Fruit fly (Drosophila melanogaster) whole organism, wandering third instar larva: ENCODE data around the gene CG5863.
"Not testable (repeated sequence)": the region's sequence is repeated elsewhere in the genome, so short reads cannot be mapped to it uniquely, and the experiment has no call there.

Experiments
- Abd-B ChIP-seq: fragments of >200 bp; optimal IDR thresholded peaks from 2 replicates; lab custom pipeline; 2017; ENCODE audit warnings: missing biosample characterization, missing genetic modification characterization
- CG32264 ChIP-seq: fragments of 200-800 bp; sonication (Bioruptor generic); optimal IDR thresholded peaks from 2 replicates; lab custom pipeline; 2016; ENCODE audit warnings: missing biosample characterization, missing genetic modification characterization
- Dfd ChIP-seq: fragments of >200 bp; optimal IDR thresholded peaks from 2 replicates; lab custom pipeline; 2017; ENCODE audit warnings: missing biosample characterization, missing genetic modification characterization
- Dif ChIP-seq: fragments of 200-275, 200-300 bp; sonication (Bioruptor generic); optimal IDR thresholded peaks from 2 replicates; lab custom pipeline; 2018; ENCODE audit warnings: missing biosample characterization, missing genetic modification characterization; ENCODE audit not compliant: partially characterized antibody
- HLH106 ChIP-seq: fragments of 200-800 bp; optimal IDR thresholded peaks from 3 replicates; lab custom pipeline; 2019; ENCODE audit warnings: missing biosample characterization, mild to moderate bottlenecking, missing genetic modification characterization, moderate library complexity
- Hnf4 ChIP-seq: fragments of 200-800 bp; sonication (Bioruptor generic); optimal IDR thresholded peaks from 2 replicates; lab custom pipeline; 2016; ENCODE audit warnings: missing biosample characterization, mild to moderate bottlenecking, missing genetic modification characterization
- Hr78 ChIP-seq: fragments of >200 bp; optimal IDR thresholded peaks from 2 replicates; lab custom pipeline; 2017; ENCODE audit warnings: missing biosample characterization, missing genetic modification characterization
- Hr83 ChIP-seq: fragments of 200-300 bp; sonication (Bioruptor generic); optimal IDR thresholded peaks from 2 replicates; lab custom pipeline; 2016; ENCODE audit warnings: missing biosample characterization, mild to moderate bottlenecking, missing genetic modification characterization, moderate library complexity; ENCODE audit not compliant: poor library complexity, severe bottlenecking
- Jra ChIP-seq: sonication (Bioruptor generic); optimal IDR thresholded peaks from 2 replicates; lab custom pipeline; 2016; ENCODE audit warnings: missing biosample characterization, missing genetic modification characterization
- Myc ChIP-seq: fragments of >200 bp; optimal IDR thresholded peaks from 2 replicates; lab custom pipeline; 2017
- N ChIP-seq: fragments of >200 bp; optimal IDR thresholded peaks from 2 replicates; lab custom pipeline; 2018; ENCODE audit warnings: missing biosample characterization, missing external identifiers, missing genetic modification characterization
- OdsH ChIP-seq: fragments of 200-800 bp; sonication (Bioruptor generic); optimal IDR thresholded peaks from 2 replicates; lab custom pipeline; 2016; ENCODE audit warnings: missing biosample characterization, mild to moderate bottlenecking, missing genetic modification characterization
- Rel ChIP-seq, 2 experiments: fragments of 200-800 bp; sonication (Bioruptor generic) in 1 of 2; optimal IDR thresholded peaks; 2 replicates in 1 of 2; 3 replicates in 1 of 2; lab custom pipeline; 2016 to 2019; ENCODE audit warnings: mild to moderate bottlenecking in 2 of 2, missing biosample characterization in 2 of 2, missing genetic modification characterization in 2 of 2, moderate library complexity in 1 of 2
- Sp1 ChIP-seq: fragments of 200-800 bp; sonication (Bioruptor generic); optimal IDR thresholded peaks from 3 replicates; lab custom pipeline; 2019; ENCODE audit warnings: missing biosample characterization, mild to moderate bottlenecking, missing genetic modification characterization, moderate library complexity
- br ChIP-seq: fragments of 200-800 bp; sonication (Bioruptor generic); optimal IDR thresholded peaks from 2 replicates; lab custom pipeline; 2016; ENCODE audit warnings: missing biosample characterization, missing genetic modification characterization
- dsf ChIP-seq: sonication (Bioruptor generic); optimal IDR thresholded peaks from 2 replicates; lab custom pipeline; 2016; ENCODE audit warnings: missing biosample characterization, missing genetic modification characterization, borderline replicate concordance
- foxo ChIP-seq, 2 experiments: fragments of 200-800 bp; sonication (Bioruptor generic); optimal IDR thresholded peaks; 2 replicates in 1 of 2; 3 replicates in 1 of 2; lab custom pipeline; 2016 to 2017; ENCODE audit warnings: missing biosample characterization in 2 of 2, missing genetic modification characterization in 2 of 2
- fru ChIP-seq: fragments of 200-800 bp; sonication (Bioruptor generic); optimal IDR thresholded peaks from 3 replicates; lab custom pipeline; 2016; ENCODE audit warnings: missing biosample characterization, mild to moderate bottlenecking, missing genetic modification characterization
- jim ChIP-seq: fragments of 175-275, 200-325 bp; sonication (Bioruptor generic); optimal IDR thresholded peaks from 2 replicates; lab custom pipeline; 2016; ENCODE audit warnings: missing biosample characterization, mild to moderate bottlenecking, missing genetic modification characterization
- pan ChIP-seq: fragments of >200 bp; optimal IDR thresholded peaks from 2 replicates; lab custom pipeline; 2017
- psq ChIP-seq: fragments of 200-800 bp; sonication (Bioruptor generic); optimal IDR thresholded peaks from 3 replicates; lab custom pipeline; 2017; ENCODE audit warnings: missing biosample characterization, mild to moderate bottlenecking, missing genetic modification characterization, moderate library complexity
- rgr ChIP-seq: fragments of 200-800 bp; sonication (Bioruptor generic); optimal IDR thresholded peaks from 3 replicates; lab custom pipeline; 2016; ENCODE audit warnings: missing biosample characterization, mild to moderate bottlenecking, missing genetic modification characterization
- sage ChIP-seq: fragments of 200-800 bp; sonication (Bioruptor generic); optimal IDR thresholded peaks from 2 replicates; lab custom pipeline; 2016; ENCODE audit warnings: missing biosample characterization, mild to moderate bottlenecking, missing genetic modification characterization
- sv ChIP-seq: fragments of 200-800 bp; sonication (Bioruptor generic); optimal IDR thresholded peaks from 3 replicates; lab custom pipeline; 2016; ENCODE audit warnings: missing biosample characterization, missing genetic modification characterization

The CG5863 gene

DNA sequence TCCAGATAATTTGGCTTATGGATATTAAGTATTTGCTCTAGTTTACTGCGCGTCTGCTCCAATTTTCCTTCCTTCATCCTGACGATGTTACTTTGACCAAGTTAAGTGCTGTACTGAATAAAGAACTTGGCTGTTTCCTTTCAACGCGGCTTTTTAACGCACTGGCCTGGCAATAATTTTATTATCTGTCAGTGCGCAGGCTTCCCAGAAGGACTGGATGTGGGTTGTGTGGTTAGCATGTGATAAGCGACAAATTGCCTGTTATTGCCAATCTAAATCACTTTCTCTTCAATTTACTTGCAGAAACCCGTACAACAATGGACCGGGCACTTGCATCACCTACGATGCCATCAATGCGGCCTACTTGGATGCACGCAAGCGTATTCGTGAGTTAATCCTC lies 29.7 kb downstream of the CG5863 start, which contains the start of gene CG14331:
CG14331 (minus strand) TSS at position 101 of the 400 bp plus-strand sequence.
- TF ChIP-seq fru, result no peak
- TF ChIP-seq foxo (GFP tag; optimal IDR thresholded peaks at IDR 0.05; lab: Kevin White, UChicago), result no peak
- no peak for TF ChIP-seq sage (GFP tag; lab: Kevin White, UChicago)
- no peak for TF ChIP-seq Hnf4
- no peak for TF ChIP-seq Rel (GFP tag; optimal IDR thresholded peaks at IDR 0.05; lab: Kevin White, UChicago)
- no peak for TF ChIP-seq Rel (tag; optimal IDR thresholded peaks at IDR 0.05; lab: Kevin White, UChicago)
- TF ChIP-seq OdsH (GFP tag; lab: Kevin White, UChicago), result no peak
- no peak for TF ChIP-seq pan (lab: Kevin White, UChicago)
- no peak for TF ChIP-seq Abd-B (GFP tag; lab: Kevin White, UChicago)
- no peak for TF ChIP-seq jim (GFP tag; lab: Kevin White, UChicago)
- no peak for TF ChIP-seq rgr (GFP tag; lab: Kevin White, UChicago)
- TF ChIP-seq br (GFP tag; lab: Kevin White, UChicago), result no peak
- TF ChIP-seq N (GFP tag; lab: Kevin White, UChicago), result no peak

DNA sequence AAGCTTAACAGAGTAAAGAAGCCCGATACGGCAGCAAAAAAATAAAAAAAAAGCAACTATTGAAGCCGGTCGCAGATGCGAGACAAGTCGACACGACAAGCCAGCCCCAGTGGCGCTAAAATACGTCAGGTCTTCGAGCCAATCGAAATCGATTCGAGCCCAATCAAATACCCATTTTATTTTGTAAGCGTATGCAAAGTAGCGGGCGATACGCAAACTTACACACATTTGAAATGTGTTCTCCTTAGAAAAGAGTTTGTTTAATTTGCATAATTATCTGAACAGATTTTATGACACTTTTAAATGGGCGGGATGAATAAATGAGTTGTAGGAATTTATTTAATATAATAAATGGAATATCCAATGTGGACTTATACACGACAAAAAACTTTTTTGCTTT lies 36.7 kb downstream of the CG5863 start:
- TF ChIP-seq sv (no peak), Jra (GFP tag; lab: Kevin White, UChicago) (no peak), Abd-B (GFP tag; lab: Kevin White, UChicago) (no peak), rgr (GFP tag; lab: Kevin White, UChicago) (no peak), psq (GFP tag; lab: Kevin White, UChicago) (no peak), Hr83 (GFP tag; lab: Kevin White, UChicago) (no peak), Hnf4 (no peak), Rel (GFP tag; optimal IDR thresholded peaks at IDR 0.05; lab: Kevin White, UChicago) (no peak), Rel (tag; optimal IDR thresholded peaks at IDR 0.05; lab: Kevin White, UChicago) (no peak), jim (GFP tag; lab: Kevin White, UChicago) (no peak), CG32264 (GFP tag; lab: Kevin White, UChicago) (no peak), Hr78 (GFP tag; lab: Kevin White, UChicago) (no peak), Sp1 (GFP tag; lab: Kevin White, UChicago) (no peak), HLH106 (tag; lab: Kevin White, UChicago) (no peak), foxo (GFP tag; optimal IDR thresholded peaks at IDR 0.05; lab: Kevin White, UChicago) (no peak), pan (lab: Kevin White, UChicago) (no peak), Dif (no peak)

DNA sequence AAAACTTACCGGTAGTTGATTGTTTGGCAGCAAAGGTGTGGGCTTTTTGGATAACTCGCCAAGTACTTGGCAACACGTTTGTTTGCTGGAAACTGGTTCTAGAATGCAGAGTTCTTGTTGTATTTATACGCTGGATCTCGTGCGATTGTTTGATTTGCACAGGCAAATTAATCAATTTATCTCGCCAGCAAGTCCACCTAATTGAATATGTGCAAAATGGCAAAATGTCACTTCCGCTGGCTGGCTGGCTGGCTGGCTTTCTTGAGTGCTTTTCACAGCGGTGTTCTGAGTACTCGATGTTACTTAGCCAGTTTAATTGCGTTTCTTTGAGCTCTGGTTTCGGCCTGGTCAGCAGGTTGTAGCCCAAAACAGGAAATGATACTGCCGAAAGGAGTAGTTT lies 37.9 kb downstream of the CG5863 start, which contains the start of gene Eh:
Eh (minus strand) TSS at position 101 of the 400 bp plus-strand sequence.
- TF ChIP-seq HLH106 (tag; lab: Kevin White, UChicago), result no peak

DNA sequence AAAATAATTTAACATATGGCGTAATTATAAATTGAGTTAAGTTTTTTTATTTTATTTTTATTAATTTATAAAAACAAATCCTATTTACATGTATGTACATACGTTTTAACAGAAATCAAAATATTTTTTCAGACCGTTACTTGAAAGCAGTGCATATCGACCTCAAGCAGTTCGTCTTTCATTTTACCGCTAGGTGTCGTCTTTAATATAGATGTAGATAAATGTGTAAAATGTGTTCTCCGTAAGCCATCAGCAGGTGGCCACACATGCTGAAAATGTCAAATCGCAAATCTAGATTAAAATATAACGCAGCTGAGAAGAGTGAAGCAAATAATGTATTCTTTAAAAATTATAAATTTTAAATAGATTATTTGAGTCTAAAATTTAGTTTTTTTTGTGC lies 38.5 kb downstream of the CG5863 start:
- TF ChIP-seq Hnf4 (no peak), Hr78 (GFP tag; lab: Kevin White, UChicago) (no peak), Jra (GFP tag; lab: Kevin White, UChicago) (no peak), Myc (lab: Kevin White, UChicago) (peak; percentile 15), dsf (GFP tag; lab: Kevin White, UChicago) (no peak)

DNA sequence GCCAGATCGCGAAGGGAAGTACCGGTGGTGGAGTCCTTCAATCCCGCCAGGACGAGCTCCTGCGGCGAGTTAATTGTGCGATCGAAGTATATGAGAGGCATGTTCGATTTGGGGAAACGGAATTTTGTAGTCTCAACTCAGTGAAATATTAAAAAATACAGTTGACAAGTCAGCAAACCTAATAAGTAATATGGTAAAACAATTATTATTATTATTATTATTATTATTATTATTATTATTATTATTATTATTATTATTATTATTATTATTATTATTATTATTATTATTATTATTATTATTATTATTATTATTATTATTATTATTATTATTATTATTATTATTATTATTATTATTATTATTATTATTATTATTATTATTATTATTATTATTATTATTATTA lies 45.8 kb downstream of the CG5863 start, which contains the start of gene CG14330:
CG14330 (minus strand) TSS at position 101 of the 400 bp plus-strand sequence.
- TF ChIP-seq Myc (lab: Kevin White, UChicago); Dfd (GFP tag; lab: Kevin White, UChicago); Hr83 (GFP tag; lab: Kevin White, UChicago): not testable (repeated sequence)
